Worm (Caenorhabditis elegans): ENCODE measurements around the gene pxn-2.
A peak's percentile ranks its signal among the peaks of the same experiment; 100 is the strongest.

The pxn-2 gene

DNA sequence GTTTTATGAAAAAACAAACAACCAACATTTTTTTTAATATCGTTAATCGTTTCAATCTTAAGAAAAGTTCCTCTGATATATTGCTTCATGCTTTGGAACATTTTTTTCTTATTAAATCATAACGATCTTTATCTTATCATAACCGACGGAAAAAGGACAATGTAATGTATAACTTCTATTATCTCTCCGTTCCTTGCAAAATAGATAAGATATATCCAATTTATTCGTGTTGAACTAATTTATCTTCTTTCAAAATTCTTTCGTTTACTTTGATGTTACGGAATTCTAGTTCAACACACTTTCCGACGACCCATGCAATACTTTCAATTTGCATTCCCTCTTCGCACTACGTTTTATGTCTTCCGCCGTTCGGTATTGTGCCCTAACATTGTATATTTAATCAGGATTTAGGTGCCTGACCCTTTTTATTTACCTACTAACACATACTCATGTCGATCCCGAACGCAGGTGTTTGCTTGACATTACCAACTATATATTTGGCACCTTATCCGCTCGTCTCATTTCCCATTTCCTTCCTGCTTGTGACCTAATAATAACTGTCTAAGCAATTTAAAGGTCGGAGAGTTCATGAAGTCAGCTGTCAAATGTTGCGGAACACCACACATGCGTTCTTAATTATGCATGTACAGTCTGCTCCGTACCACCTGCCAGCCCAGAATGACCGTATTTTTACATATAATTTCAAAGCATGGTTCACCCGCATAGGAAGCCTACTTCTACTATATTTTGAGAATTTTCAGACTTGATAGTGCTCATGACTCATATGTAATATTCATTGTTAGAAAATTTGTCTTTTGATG, 12.5 kb upstream of the pxn-2 start:
- TF ChIP-seq unc-62 (GFP tag; optimal IDR thresholded peaks at IDR 0.05 in 1 of 2) (peak in 1 of 2 experiments; percentile 94), unc-62 (tag; optimal IDR thresholded peaks at IDR 0.05) (no peak), nhr-10 (tag; optimal IDR thresholded peaks at IDR 0.05) (no peak)

ce11 chrX:10990855-10991176, 11.7 kb upstream of the pxn-2 start:
- TF ChIP-seq lsy-2 (tag; optimal IDR thresholded peaks at IDR 0.05) = no peak
- TF ChIP-seq jun-1 (tag; optimal IDR thresholded peaks at IDR 0.05) = no peak
- TF ChIP-seq lir-3 (tag; optimal IDR thresholded peaks at IDR 0.05) = no peak
- TF ChIP-seq unc-62 (GFP tag; optimal IDR thresholded peaks at IDR 0.05 in 1 of 2) = peak in 1 of 2 experiments; percentile 94
- TF ChIP-seq unc-62 (tag; optimal IDR thresholded peaks at IDR 0.05) = no peak
- TF ChIP-seq unc-39 (tag; optimal IDR thresholded peaks at IDR 0.05) = no peak

ce11 chrX:10990159-10990854, 11.2 kb upstream of the pxn-2 start:
- TF ChIP-seq hlh-11 (tag; optimal IDR thresholded peaks at IDR 0.05) = peak; percentile 48
- no peak for TF ChIP-seq fkh-10 (GFP tag; optimal IDR thresholded peaks at IDR 0.05)
- no peak for TF ChIP-seq fos-1 (tag; optimal IDR thresholded peaks at IDR 0.05)
- no peak for TF ChIP-seq set-16 (GFP tag; IDR thresholded peaks at IDR 0.05)
- no peak for TF ChIP-seq zfp-3 (GFP tag; conservative IDR thresholded peaks at IDR 0.05)
- no peak for TF ChIP-seq mdt-29 (GFP tag; IDR thresholded peaks at IDR 0.05)
- no peak for TF ChIP-seq dmd-9 (GFP tag; IDR thresholded peaks at IDR 0.05)
- TF ChIP-seq Y75B8A.6 (GFP tag; IDR thresholded peaks at IDR 0.05) = no peak
- no peak for TF ChIP-seq skn-1 (tag; optimal IDR thresholded peaks at IDR 0.05)
- peak; percentile 74 for TF ChIP-seq aha-1 (tag)
- no peak for TF ChIP-seq ZK337.2 (GFP tag; IDR thresholded peaks at IDR 0.05)
- no peak for TF ChIP-seq lin-39 (tag; optimal IDR thresholded peaks at IDR 0.05)
- TF ChIP-seq F49E8.2 (tag; optimal IDR thresholded peaks at IDR 0.05; ENCODE audit: borderline replicate concordance) = no peak
- TF ChIP-seq sdz-12 (GFP tag; optimal IDR thresholded peaks at IDR 0.05) = no peak
- no peak for TF ChIP-seq dmd-8 (GFP tag; IDR thresholded peaks at IDR 0.05)
- no peak for TF ChIP-seq vab-7 (GFP tag; IDR thresholded peaks at IDR 0.05)
- no peak for TF ChIP-seq mxl-3 (GFP tag; optimal IDR thresholded peaks at IDR 0.05)
- TF ChIP-seq nhr-102 (tag; optimal IDR thresholded peaks at IDR 0.05) = no peak
- TF ChIP-seq nhr-25 (tag; optimal IDR thresholded peaks at IDR 0.05; ENCODE audit: borderline replicate concordance, insufficient read depth) = no peak
- TF ChIP-seq ztf-11 (tag; optimal IDR thresholded peaks at IDR 0.05) = no peak
- TF ChIP-seq tag-97 (GFP tag; IDR thresholded peaks at IDR 0.05) = 0 out of 2 replicates have a peak, but pooled peaks have one; percentile 29
- no peak for TF ChIP-seq pqm-1 (tag; optimal IDR thresholded peaks at IDR 0.05)
- 0 out of 2 replicates have a peak, but pooled peaks have one; percentile 11 for TF ChIP-seq saeg-2 (GFP tag; IDR thresholded peaks at IDR 0.05)
- TF ChIP-seq F44E2.7 (GFP tag; IDR thresholded peaks at IDR 0.05) = no peak
- peak; percentile 42; the same call in 1 of the 2 replicates for TF ChIP-seq hmg-1.1 (GFP tag; IDR thresholded peaks at IDR 0.05)
- no peak for TF ChIP-seq ama-1 (optimal IDR thresholded peaks at IDR 0.05)
- TF ChIP-seq hlh-30 (tag; optimal IDR thresholded peaks at IDR 0.05; ENCODE audit: insufficient read depth) = no peak
- no peak for TF ChIP-seq daf-16 (GFP tag; optimal IDR thresholded peaks at IDR 0.05)
- TF ChIP-seq daf-16 (tag; optimal IDR thresholded peaks at IDR 0.05) = peak; percentile 88
- TF ChIP-seq lin-29 (GFP tag; IDR thresholded peaks at IDR 0.05) = no peak
- no peak for TF ChIP-seq Y48G9A.11 (GFP tag; IDR thresholded peaks at IDR 0.05)
- TF ChIP-seq php-3 (GFP tag; IDR thresholded peaks at IDR 0.05) = peak; percentile 68
- no peak for TF ChIP-seq ceh-44 (GFP tag; IDR thresholded peaks at IDR 0.05)
- no peak for TF ChIP-seq nhr-6 (tag; optimal IDR thresholded peaks at IDR 0.05)
- no peak for TF ChIP-seq nhr-77 (tag; optimal IDR thresholded peaks at IDR 0.05)
- TF ChIP-seq spr-1 (tag; optimal IDR thresholded peaks at IDR 0.05) = no peak
- peak; percentile 20; the same call in 1 of the 2 replicates for TF ChIP-seq dmd-6 (GFP tag; IDR thresholded peaks at IDR 0.05)
- no peak for TF ChIP-seq mxl-2 (GFP tag; conservative IDR thresholded peaks at IDR 0.05)
- TF ChIP-seq T26A8.4 (GFP tag; IDR thresholded peaks at IDR 0.05) = no peak
